Worm (Caenorhabditis elegans) whole organism, young adult: Measurements from ENCODE around the gene ttr-23.

Experiments
- F10E7.11 ChIP-seq: sonication (generic microtip); optimal IDR thresholded peaks from 2 replicates; lab custom pipeline; 2017; ENCODE audit warnings: mild to moderate bottlenecking, missing genetic modification characterization, moderate library complexity, missing compliant biosample characterization
- F33H1.4 ChIP-seq: fragments of 200-800 bp; sonication (Bioruptor generic); IDR thresholded peaks from 2 replicates; pipeline ENCODE4 v1.3.6; 2022; ENCODE audit warnings: missing genetic modification reagents, missing genetic modification characterization, missing compliant biosample characterization
- T26A5.8 ChIP-seq: sonication (generic microtip); optimal IDR thresholded peaks from 2 replicates; lab custom pipeline; 2016; ENCODE audit warnings: missing genetic modification characterization, missing compliant biosample characterization
- Y67H2A.10 ChIP-seq: fragments of 200-800 bp; sonication (Bioruptor generic); conservative IDR thresholded peaks from 2 replicates; pipeline ENCODE4 v1.3.6; 2022; ENCODE audit warnings: missing genetic modification reagents, missing genetic modification characterization, missing compliant biosample characterization
- ZK185.1 ChIP-seq: sonication (generic microtip); optimal IDR thresholded peaks from 2 replicates; lab custom pipeline; 2016; ENCODE audit warnings: mild to moderate bottlenecking, missing genetic modification characterization, missing compliant biosample characterization; ENCODE audit not compliant: poor library complexity, severe bottlenecking
- ceh-91 ChIP-seq: fragments of 200-800 bp; sonication (Bioruptor generic); IDR thresholded peaks from 2 replicates; pipeline ENCODE4 v1.3.6; 2022; ENCODE audit warnings: missing genetic modification reagents, missing genetic modification characterization, missing compliant biosample characterization
- die-1 ChIP-seq: sonication (generic microtip); optimal IDR thresholded peaks from 2 replicates; lab custom pipeline; 2016; ENCODE audit warnings: missing genotype, mild to moderate bottlenecking, missing genetic modification characterization, missing compliant biosample characterization
- mel-28 ChIP-seq: sonication (generic microtip); optimal IDR thresholded peaks from 2 replicates; lab custom pipeline; 2016; ENCODE audit warnings: borderline replicate concordance, mild to moderate bottlenecking, missing genetic modification characterization, missing compliant biosample characterization
- unc-130 ChIP-seq: sonication (generic microtip); optimal IDR thresholded peaks from 2 replicates; lab custom pipeline; 2016; ENCODE audit warnings: missing genetic modification reagents, missing genetic modification characterization, missing compliant biosample characterization
- unc-62 ChIP-seq: fragments of 150-350 bp; optimal IDR thresholded peaks from 2 replicates; lab custom pipeline; 2014; ENCODE audit warnings: missing biosample characterization, missing genetic modification reagents, missing genetic modification characterization

- TF ChIP-seq F10E7.11, result no peak
- no peak for TF ChIP-seq T26A5.8 (tag; lab: Kevin White, UChicago)
- TF ChIP-seq ZK185.1 (tag; lab: Kevin White, UChicago), result no peak
- TF ChIP-seq unc-130 (GFP tag; lab: Kevin White, UChicago), result no peak
- TF ChIP-seq unc-62, result no peak
- no peak for TF ChIP-seq mel-28 (tag; lab: Kevin White, UChicago)
- TF ChIP-seq F33H1.4 (GFP tag; lab: Robert Waterston, UW), result no peak
- no peak for TF ChIP-seq Y67H2A.10 (GFP tag; lab: Robert Waterston, UW)
- no peak for TF ChIP-seq die-1 (tag; lab: Kevin White, UChicago)
- no peak for TF ChIP-seq ceh-91 (GFP tag; lab: Robert Waterston, UW)
Measured at ce11 chrV:10576319-10576718, 13.3 kb downstream of the ttr-23 start, which contains the start of gene vps-54.
